Fruit fly (Drosophila melanogaster) ovary, adult (tissue): ENCODE data around the gene RIOK2.

Experiments
- CG17801 ChIP-seq: fragments of 200-800 bp; optimal IDR thresholded peaks from 2 replicates; lab custom pipeline; 2019; ENCODE audit warnings: missing biosample characterization, mild to moderate bottlenecking, missing genetic modification characterization, moderate library complexity; ENCODE audit not compliant: partially characterized antibody

The RIOK2 gene

DNA sequence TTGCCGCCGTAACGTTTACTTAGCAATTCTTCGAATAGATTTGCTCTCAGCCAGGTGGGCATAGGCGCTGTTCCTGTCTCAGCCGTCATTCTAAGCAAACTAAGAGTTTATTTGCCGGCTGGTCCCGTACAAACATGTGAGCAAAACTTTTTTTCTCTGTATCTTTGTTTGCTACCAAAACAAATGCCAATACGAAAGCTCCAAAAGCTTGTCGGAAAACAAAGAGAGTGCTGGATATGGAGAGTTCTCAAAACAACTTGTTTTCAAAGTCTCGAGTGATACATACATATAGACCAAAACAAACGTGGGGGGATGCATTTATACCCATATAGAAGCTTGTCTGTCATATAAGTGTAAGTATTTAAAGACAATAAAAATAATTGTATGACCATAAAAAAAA lies 50.4 kb downstream of the RIOK2 start, which contains the start of gene CG10559:
Gene CG10559 (minus strand): TSS at position 101 of the 400 bp plus-strand sequence.
- no peak for TF ChIP-seq CG17801 (GFP tag; lab: Kevin White, UChicago)
